Worm (Caenorhabditis elegans): Measurements from ENCODE around the gene C27H6.9.

The C27H6.9 gene

DNA sequence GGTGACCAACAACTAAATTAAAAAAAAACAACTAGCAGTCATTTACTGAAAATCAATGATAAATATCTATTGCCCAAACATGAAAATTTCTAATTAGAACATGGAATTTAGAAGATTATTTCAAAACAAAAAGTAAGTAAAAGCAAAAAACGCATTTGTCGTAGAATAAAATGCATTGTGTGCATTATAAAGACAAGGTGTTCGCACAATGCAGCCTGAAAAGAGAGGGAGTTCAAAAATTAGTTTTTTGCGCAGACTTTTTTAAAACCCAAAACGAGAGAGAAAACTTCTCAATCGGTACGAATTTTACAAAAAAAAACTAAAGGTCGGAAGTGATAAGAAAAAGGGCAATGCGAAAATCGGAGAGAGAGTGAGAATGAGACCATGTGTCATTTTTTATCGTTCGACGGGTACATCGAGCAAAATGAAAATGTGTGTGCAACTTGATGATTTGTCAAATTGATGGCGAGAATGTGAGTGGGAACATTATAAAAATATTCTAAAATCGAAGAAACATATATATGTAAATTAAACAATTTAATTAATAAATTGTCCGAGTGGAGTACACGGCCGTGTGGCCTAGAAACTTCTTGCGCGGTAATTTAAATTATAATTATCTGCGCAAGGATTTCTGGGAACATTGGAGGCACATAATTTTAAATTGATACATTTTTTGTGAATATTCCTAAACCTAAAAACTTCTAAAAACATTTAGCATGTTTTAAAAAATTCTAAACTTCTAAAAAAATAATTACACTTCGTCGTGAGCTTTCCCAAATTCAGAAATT, 48.9 kb downstream of the C27H6.9 start (continued):
- TF ChIP-seq tbx-2 (tag; optimal IDR thresholded peaks at IDR 0.05) (peak; percentile 17), nhr-47 (tag; optimal IDR thresholded peaks at IDR 0.05) (peak; percentile 58), aly-2 (tag; optimal IDR thresholded peaks at IDR 0.05) (no peak), skn-1 (tag; optimal IDR thresholded peaks at IDR 0.05) (peak; percentile 13), xbp-1 (tag; optimal IDR thresholded peaks at IDR 0.05) (peak; percentile 43), lsy-2 (tag; optimal IDR thresholded peaks at IDR 0.05) (peak; percentile 23 to 71), dsc-1 (tag; optimal IDR thresholded peaks at IDR 0.05) (peak; percentile 21), snu-23 (GFP tag; optimal IDR thresholded peaks at IDR 0.05) (peak; percentile 70), efl-1 (optimal IDR thresholded peaks at IDR 0.05) (peak; percentile 96 to 97), efl-1 (GFP tag; optimal IDR thresholded peaks at IDR 0.05 in 1 of 2) (peak; percentile 94 to 99), elt-3 (tag; optimal IDR thresholded peaks at IDR 0.05) (peak in 1 of 6 experiments; percentile 14), ces-1 (GFP tag; optimal IDR thresholded peaks at IDR 0.05) (no peak), nhr-71 (tag; optimal IDR thresholded peaks at IDR 0.05) (peak; percentile 67)
